Fruit fly (Drosophila melanogaster): ENCODE data around the gene CG17776.

CG17776 gene

DNA sequence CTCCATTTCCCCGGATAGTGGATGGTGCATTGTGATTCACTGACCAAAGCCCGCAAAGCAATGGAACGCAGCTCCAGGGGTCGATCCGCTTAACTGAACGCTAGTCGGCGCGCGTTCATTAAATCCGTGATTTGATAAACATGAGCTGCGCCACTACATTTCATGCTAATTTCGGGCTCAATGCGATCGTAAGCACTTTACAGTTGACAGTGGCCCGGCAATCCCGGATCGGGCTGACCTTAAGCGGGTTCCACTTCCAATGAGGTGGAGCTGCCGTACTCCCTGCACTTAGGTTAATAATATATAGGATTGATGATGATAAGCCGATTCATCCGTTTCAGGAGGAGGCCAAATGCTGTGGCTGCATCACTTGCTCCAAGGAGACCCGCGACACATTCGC, 19.2 kb downstream of the CG17776 start, which contains the start of gene FarO:
FarO (minus strand) TSS at position 101 of the 400 bp plus-strand sequence.
- no peak for TF ChIP-seq CG32121 (GFP tag; IDR thresholded peaks at IDR 0.05)
- no peak for TF ChIP-seq fd96Ca (GFP tag; IDR thresholded peaks at IDR 0.05)
- no peak for TF ChIP-seq rn (GFP tag; IDR thresholded peaks at IDR 0.05)
- no peak for TF ChIP-seq CG15710 (tag; optimal IDR thresholded peaks at IDR 0.05)
- no peak for TF ChIP-seq CG9948 (tag; optimal IDR thresholded peaks at IDR 0.05)
- no peak for TF ChIP-seq CG12605 (GFP tag; IDR thresholded peaks at IDR 0.05)
- no peak for TF ChIP-seq CG10348 (GFP tag; IDR thresholded peaks at IDR 0.05)
- TF ChIP-seq CG17806 (tag; optimal IDR thresholded peaks at IDR 0.05) = no peak
- no peak for TF ChIP-seq CG8301 (tag; optimal IDR thresholded peaks at IDR 0.05)
- no peak for TF ChIP-seq CG13204 (GFP tag; optimal IDR thresholded peaks at IDR 0.05)
- no peak for TF ChIP-seq Pif1B (GFP tag; optimal IDR thresholded peaks at IDR 0.05)
- TF ChIP-seq CG8159 (tag; optimal IDR thresholded peaks at IDR 0.05) = no peak
- no peak for TF ChIP-seq D1 (tag; optimal IDR thresholded peaks at IDR 0.05)

DNA sequence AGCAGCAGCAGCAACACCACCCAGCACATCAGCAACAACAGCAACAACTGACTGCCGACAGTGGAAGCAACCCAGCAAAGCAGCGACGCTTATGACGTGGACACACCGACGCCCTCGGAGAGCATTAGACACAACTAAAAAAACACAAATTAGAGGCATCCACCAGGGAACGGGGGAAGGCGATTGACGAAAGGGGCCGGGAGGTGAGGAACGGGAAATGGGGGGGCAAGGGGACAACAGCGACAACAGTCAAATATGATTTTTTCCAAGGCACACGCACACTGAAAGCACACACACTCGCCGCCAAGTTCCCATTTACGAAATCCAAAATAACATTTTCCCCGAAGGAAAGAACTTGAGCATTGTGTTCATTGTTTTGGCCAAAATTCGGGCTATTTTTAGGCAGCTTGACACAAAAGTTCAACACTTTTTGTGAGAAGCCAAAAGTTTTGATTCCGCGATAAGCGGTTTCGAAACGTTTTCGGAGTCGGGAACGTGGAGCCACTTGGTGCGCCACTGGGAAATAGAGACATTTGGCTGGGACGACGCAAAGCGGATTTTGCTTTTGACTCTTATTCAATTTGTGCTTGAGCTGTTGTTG, 24.2 kb downstream of the CG17776 start:
- no peak for TF ChIP-seq CG15710 (tag; optimal IDR thresholded peaks at IDR 0.05)
- peak; percentile 34; the same call in 1 of the 2 replicates for TF ChIP-seq CG32121 (GFP tag; IDR thresholded peaks at IDR 0.05)
- no peak for TF ChIP-seq Pif1B (GFP tag; optimal IDR thresholded peaks at IDR 0.05)
- TF ChIP-seq D1 (tag; optimal IDR thresholded peaks at IDR 0.05) = no peak
- TF ChIP-seq Pif1A (GFP tag; optimal IDR thresholded peaks at IDR 0.05) = no peak
- TF ChIP-seq gl (tag; optimal IDR thresholded peaks at IDR 0.05) = no peak
- TF ChIP-seq CG12605 (GFP tag; IDR thresholded peaks at IDR 0.05) = no peak
- no peak for TF ChIP-seq Snoo (tag; optimal IDR thresholded peaks at IDR 0.05)
- TF ChIP-seq CG9948 (tag; optimal IDR thresholded peaks at IDR 0.05) = no peak
- no peak for TF ChIP-seq Ets98B (GFP tag; IDR thresholded peaks at IDR 0.05)
- no peak for TF ChIP-seq EcR (GFP tag; optimal IDR thresholded peaks at IDR 0.05)
- TF ChIP-seq CG13204 (GFP tag; optimal IDR thresholded peaks at IDR 0.05) = no peak
- peak; percentile 65; the same call in 2 of the 3 replicates for TF ChIP-seq fd96Ca (GFP tag; IDR thresholded peaks at IDR 0.05)
- no peak for TF ChIP-seq CG34367 (tag; optimal IDR thresholded peaks at IDR 0.05)
- TF ChIP-seq CG8159 (tag; optimal IDR thresholded peaks at IDR 0.05) = no peak
- no peak for TF ChIP-seq CG8301 (tag; optimal IDR thresholded peaks at IDR 0.05)
- TF ChIP-seq CG10348 (GFP tag; IDR thresholded peaks at IDR 0.05) = 0 out of 2 replicates have a peak, but pooled peaks have one; percentile 39
- TF ChIP-seq rn (GFP tag; IDR thresholded peaks at IDR 0.05) = no peak
- no peak for TF ChIP-seq CG14655 (GFP tag; optimal IDR thresholded peaks at IDR 0.05)
- no peak for TF ChIP-seq CG17806 (tag; optimal IDR thresholded peaks at IDR 0.05)
- peak; percentile 13; the same call in 1 of the 3 replicates for TF ChIP-seq CG4496 (GFP tag; IDR thresholded peaks at IDR 0.05)

DNA sequence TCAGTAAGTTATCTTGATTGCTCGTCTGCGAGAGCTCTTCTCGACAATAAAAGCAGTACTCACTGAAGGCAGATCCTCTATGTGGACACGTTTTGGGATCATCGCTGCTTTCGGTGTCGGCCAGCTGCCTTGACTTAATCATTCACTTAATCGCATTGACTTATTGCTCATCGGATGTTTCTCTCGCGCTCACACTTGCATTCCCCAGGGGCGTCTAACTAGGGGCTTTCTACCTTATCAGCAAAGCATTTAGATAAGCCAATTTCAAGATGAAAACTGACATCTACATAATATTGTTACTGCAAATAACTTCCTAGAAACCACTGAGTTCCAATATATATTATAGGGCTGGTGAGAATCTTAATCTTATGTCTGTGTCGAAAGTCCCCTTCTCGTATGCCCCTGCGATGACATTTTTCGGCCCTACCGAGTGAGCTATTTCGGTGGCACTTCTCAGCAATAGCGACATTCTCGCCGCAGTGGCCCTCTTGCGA, 27.8 kb downstream of the CG17776 start:
- TF ChIP-seq CG17806 (tag; optimal IDR thresholded peaks at IDR 0.05) (no peak), CG10348 (GFP tag; IDR thresholded peaks at IDR 0.05) (no peak), CG32121 (GFP tag; IDR thresholded peaks at IDR 0.05) (peak; percentile 47), CG13204 (GFP tag; optimal IDR thresholded peaks at IDR 0.05) (no peak), CG14655 (GFP tag; optimal IDR thresholded peaks at IDR 0.05) (peak; percentile 6), Pif1A (GFP tag; optimal IDR thresholded peaks at IDR 0.05) (peak; percentile 8), fd96Ca (GFP tag; IDR thresholded peaks at IDR 0.05) (0 out of 3 replicates have a peak, but pooled peaks have one; percentile 26), Pif1B (GFP tag; optimal IDR thresholded peaks at IDR 0.05) (no peak), EcR (GFP tag; optimal IDR thresholded peaks at IDR 0.05) (no peak), Ets98B (GFP tag; IDR thresholded peaks at IDR 0.05) (peak; percentile 60), D1 (tag; optimal IDR thresholded peaks at IDR 0.05) (no peak), rn (GFP tag; IDR thresholded peaks at IDR 0.05) (no peak), CG4496 (GFP tag; IDR thresholded peaks at IDR 0.05) (no peak)

DNA sequence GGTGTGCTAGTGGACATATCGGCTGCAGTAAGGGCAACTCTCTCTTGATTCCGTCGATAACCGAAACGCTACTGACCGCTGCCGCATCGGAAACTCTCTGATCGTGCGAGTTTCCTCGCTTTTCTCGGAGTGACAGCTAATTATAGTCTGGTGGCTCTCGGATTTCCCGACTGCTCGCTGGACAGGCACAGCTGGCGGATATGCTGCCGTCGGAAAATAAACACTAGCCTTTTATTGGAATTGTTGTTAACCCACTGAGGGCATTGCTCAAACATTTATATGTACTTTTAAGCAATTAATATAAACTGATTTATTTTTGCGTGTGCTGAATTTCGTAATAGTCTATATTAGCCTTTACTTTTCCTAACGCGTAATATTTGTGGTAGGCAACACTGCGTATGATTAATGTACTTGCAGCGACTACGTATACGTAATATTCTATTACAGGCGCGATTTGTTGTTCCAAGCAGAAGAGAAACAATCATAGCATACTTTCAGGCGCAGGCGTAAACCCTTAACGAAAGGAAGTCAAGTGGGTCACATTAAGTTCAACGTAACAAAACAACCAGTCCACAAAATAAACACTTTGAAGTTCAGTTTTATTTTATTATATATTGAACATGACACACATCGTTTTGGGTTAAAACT, 29.4 kb downstream of the CG17776 start, which contains the start of gene SmydA-8:
SmydA-8 (minus strand) TSS at position 51 of the 648 bp plus-strand sequence.
- TF ChIP-seq Ets98B (GFP tag; IDR thresholded peaks at IDR 0.05) (no peak), EcR (GFP tag; optimal IDR thresholded peaks at IDR 0.05) (peak; percentile 17), CG4496 (GFP tag; IDR thresholded peaks at IDR 0.05) (0 out of 3 replicates have a peak, but pooled peaks have one; percentile 51), CG12605 (GFP tag; IDR thresholded peaks at IDR 0.05) (no peak), D1 (tag; optimal IDR thresholded peaks at IDR 0.05) (no peak), CG8301 (tag; optimal IDR thresholded peaks at IDR 0.05) (no peak), CG17806 (tag; optimal IDR thresholded peaks at IDR 0.05) (no peak), Pif1A (GFP tag; optimal IDR thresholded peaks at IDR 0.05) (peak; percentile 16), CG32121 (GFP tag; IDR thresholded peaks at IDR 0.05) (no peak), rn (GFP tag; IDR thresholded peaks at IDR 0.05) (no peak), CG14655 (GFP tag; optimal IDR thresholded peaks at IDR 0.05) (no peak)

DNA sequence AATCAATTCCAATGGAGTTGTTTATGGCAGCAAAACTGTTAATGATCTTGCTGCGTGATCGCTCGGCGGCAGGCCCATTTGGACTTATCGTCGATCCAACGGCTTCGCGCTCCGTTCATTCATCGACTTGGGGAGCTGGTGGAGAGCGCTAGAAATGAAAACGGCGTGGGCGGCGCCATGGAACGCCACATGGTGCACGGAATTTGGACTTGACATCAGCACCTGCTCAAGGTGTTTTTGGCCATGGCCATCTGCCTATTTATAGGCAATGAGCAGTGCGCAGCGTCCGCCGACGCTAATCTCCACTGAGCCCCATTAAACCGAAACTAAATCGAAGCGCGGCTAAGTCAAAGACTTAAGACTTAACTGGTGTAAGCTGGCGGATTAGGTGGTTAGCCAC, 33.9 kb downstream of the CG17776 start:
- TF ChIP-seq CG9948 (tag; optimal IDR thresholded peaks at IDR 0.05) (no peak), gl (tag; optimal IDR thresholded peaks at IDR 0.05) (no peak), EcR (GFP tag; optimal IDR thresholded peaks at IDR 0.05) (no peak), CG4496 (GFP tag; IDR thresholded peaks at IDR 0.05) (no peak), CG34367 (tag; optimal IDR thresholded peaks at IDR 0.05) (no peak), CG17806 (tag; optimal IDR thresholded peaks at IDR 0.05) (no peak), CG32121 (GFP tag; IDR thresholded peaks at IDR 0.05) (no peak), Ets98B (GFP tag; IDR thresholded peaks at IDR 0.05) (no peak), rn (GFP tag; IDR thresholded peaks at IDR 0.05) (no peak), CG15710 (tag; optimal IDR thresholded peaks at IDR 0.05) (no peak), Pif1A (GFP tag; optimal IDR thresholded peaks at IDR 0.05) (no peak), CG12605 (GFP tag; IDR thresholded peaks at IDR 0.05) (no peak), CG8159 (tag; optimal IDR thresholded peaks at IDR 0.05) (no peak), CG13204 (GFP tag; optimal IDR thresholded peaks at IDR 0.05) (no peak), Pif1B (GFP tag; optimal IDR thresholded peaks at IDR 0.05) (no peak), Snoo (tag; optimal IDR thresholded peaks at IDR 0.05) (no peak), fd96Ca (GFP tag; IDR thresholded peaks at IDR 0.05) (no peak), CG10348 (GFP tag; IDR thresholded peaks at IDR 0.05) (no peak), D1 (tag; optimal IDR thresholded peaks at IDR 0.05) (no peak), CG14655 (GFP tag; optimal IDR thresholded peaks at IDR 0.05) (no peak)

Measured in whole organism, pupa.